Worm (Caenorhabditis elegans) whole organism, dauer: Measurements from ENCODE around the gene tab-1.

Source experiments
- unc-62 ChIP-seq: sonication (generic microtip); optimal IDR thresholded peaks from 2 replicates; lab custom pipeline; 2017; ENCODE audit warnings: missing biosample characterization, missing genetic modification reagents, missing genetic modification characterization

tab-1 gene

ce11 chrII:6801262-6801661 lies 1.9 kb upstream of the tab-1 start:
- TF ChIP-seq unc-62 (GFP tag; lab: Kevin White, UChicago), result no peak

- TF ChIP-seq unc-62 (GFP tag; lab: Kevin White, UChicago), result no peak
Observed at ce11 chrII:6807162-6807561, 4.0 kb downstream of the tab-1 start, which contains the start of gene F31E8.5. Gene F31E8.5 (minus strand): TSS chrII:6807262.

ce11 chrII:6808539-6808938 lies 5.4 kb downstream of the tab-1 start:
- no peak for TF ChIP-seq unc-62 (GFP tag; lab: Kevin White, UChicago)

ce11 chrII:6810663-6811062 lies 7.5 kb downstream of the tab-1 start, which contains the start of gene snt-1:
Gene snt-1 (plus strand): TSS chrII:6810963.
- TF ChIP-seq unc-62 (GFP tag; lab: Kevin White, UChicago), result no peak

ce11 chrII:6812514-6812913 lies 9.4 kb downstream of the tab-1 start:
- TF ChIP-seq unc-62 (GFP tag; lab: Kevin White, UChicago), result no peak

ce11 chrII:6816324-6816723 lies 13.2 kb downstream of the tab-1 start:
- TF ChIP-seq unc-62 (GFP tag; lab: Kevin White, UChicago), result no peak

- TF ChIP-seq unc-62 (GFP tag; lab: Kevin White, UChicago), result no peak
Observed at ce11 chrII:6820278-6820971, 17.3 kb downstream of the tab-1 start.

ce11 chrII:6821118-6821517 lies 18.0 kb downstream of the tab-1 start:
- no peak for TF ChIP-seq unc-62 (GFP tag; lab: Kevin White, UChicago)

ce11 chrII:6821832-6822231 lies 18.7 kb downstream of the tab-1 start:
- TF ChIP-seq unc-62 (GFP tag; lab: Kevin White, UChicago), result no peak

- TF ChIP-seq unc-62 (GFP tag; lab: Kevin White, UChicago), result no peak
Observed at ce11 chrII:6822347-6822746, 19.2 kb downstream of the tab-1 start.

- TF ChIP-seq unc-62 (GFP tag; lab: Kevin White, UChicago), result no peak
Observed at ce11 chrII:6823233-6823632, 20.1 kb downstream of the tab-1 start.

- no peak for TF ChIP-seq unc-62 (GFP tag; lab: Kevin White, UChicago)
Observed at ce11 chrII:6823912-6824311, 20.8 kb downstream of the tab-1 start.

- TF ChIP-seq unc-62 (GFP tag; lab: Kevin White, UChicago), result no peak
Observed at ce11 chrII:6824524-6824923, 21.4 kb downstream of the tab-1 start.

- no peak for TF ChIP-seq unc-62 (GFP tag; lab: Kevin White, UChicago)
Observed at ce11 chrII:6825732-6826131, 22.6 kb downstream of the tab-1 start.

ce11 chrII:6826726-6827125 lies 23.6 kb downstream of the tab-1 start:
- no peak for TF ChIP-seq unc-62 (GFP tag; lab: Kevin White, UChicago)

ce11 chrII:6827388-6827787 lies 24.3 kb downstream of the tab-1 start:
- TF ChIP-seq unc-62 (GFP tag; lab: Kevin White, UChicago), result no peak
